Fruit fly (Drosophila melanogaster) whole organism, embryonic: ENCODE results near the gene Crz.
A peak's percentile ranks its signal among the peaks of the same experiment; 100 is the strongest.

Source experiments
- Abd-B ChIP-seq: fragments of 200-800 bp; sonication (Bioruptor generic); optimal IDR thresholded peaks from 2 replicates; lab custom pipeline; 2018; ENCODE audit warnings: missing biosample characterization, mild to moderate bottlenecking, missing genetic modification characterization, moderate library complexity
- CG10543 ChIP-seq: fragments of 200-800 bp; sonication (Bioruptor generic); optimal IDR thresholded peaks from 3 replicates; lab custom pipeline; 2017; ENCODE audit warnings: missing biosample characterization, mild to moderate bottlenecking, missing genetic modification characterization, moderate library complexity
- CG11456 ChIP-seq: fragments of 200-800 bp; sonication (Bioruptor generic); IDR thresholded peaks from 3 replicates; pipeline ENCODE4 v1.3.6; 2022; ENCODE audit warnings: missing biosample characterization, missing genetic modification characterization
- CG11504 ChIP-seq: fragments of 200-800 bp; sonication (Bioruptor generic); optimal IDR thresholded peaks from 3 replicates; lab custom pipeline; 2019; ENCODE audit warnings: missing biosample characterization, mild to moderate bottlenecking, missing genetic modification characterization, moderate library complexity
- CG11723 ChIP-seq: fragments of 200-800 bp; sonication (Bioruptor generic); optimal IDR thresholded peaks from 2 replicates; lab custom pipeline; 2017; ENCODE audit warnings: missing biosample characterization, mild to moderate bottlenecking, missing genetic modification characterization
- CG12071 ChIP-seq: fragments of 200-800 bp; sonication (Bioruptor generic); optimal IDR thresholded peaks from 3 replicates; lab custom pipeline; 2018; ENCODE audit warnings: missing biosample characterization, mild to moderate bottlenecking, missing genetic modification characterization
- CG12236 ChIP-seq: fragments of 200-800 bp; sonication (Bioruptor generic); optimal IDR thresholded peaks from 2 replicates; lab custom pipeline; 2016; ENCODE audit warnings: missing biosample characterization, missing genetic modification characterization
- CG12769 ChIP-seq: fragments of 200-800 bp; sonication (Bioruptor generic); optimal IDR thresholded peaks from 2 replicates; lab custom pipeline; 2019; ENCODE audit warnings: missing biosample characterization, mild to moderate bottlenecking, missing genetic modification characterization, moderate library complexity
- CG16815 ChIP-seq: fragments of 200-800 bp; sonication (Bioruptor generic); optimal IDR thresholded peaks from 3 replicates; lab custom pipeline; 2017; ENCODE audit warnings: missing biosample characterization, mild to moderate bottlenecking, missing genetic modification characterization
- CG17359 ChIP-seq: fragments of 200-800 bp; sonication (Bioruptor generic); optimal IDR thresholded peaks from 3 replicates; lab custom pipeline; 2018; ENCODE audit warnings: missing biosample characterization, mild to moderate bottlenecking, missing genetic modification characterization, moderate library complexity
- CG2199 ChIP-seq: fragments of 200-800 bp; sonication (Bioruptor generic); IDR thresholded peaks from 3 replicates; pipeline ENCODE4 v1.3.6; 2022; ENCODE audit warnings: missing biosample characterization, missing genetic modification characterization
- CG2889 ChIP-seq: fragments of 200-800 bp; sonication (Bioruptor generic); IDR thresholded peaks from 3 replicates; pipeline ENCODE4 v1.3.6; 2022; ENCODE audit warnings: missing biosample characterization, missing genetic modification characterization
- CG3163 ChIP-seq: fragments of 200-800 bp; sonication (Bioruptor generic); optimal IDR thresholded peaks from 3 replicates; lab custom pipeline; 2016; ENCODE audit warnings: missing biosample characterization, missing genetic modification characterization
- CG33213 ChIP-seq: fragments of 200-800 bp; sonication (Bioruptor generic); optimal IDR thresholded peaks from 3 replicates; lab custom pipeline; 2016; ENCODE audit warnings: missing biosample characterization, missing genetic modification characterization
- CG34376 ChIP-seq: fragments of 200-800 bp; sonication (Bioruptor generic); optimal IDR thresholded peaks from 2 replicates; lab custom pipeline; 2018; ENCODE audit warnings: missing biosample characterization, mild to moderate bottlenecking, missing genetic modification characterization
- CG4360 ChIP-seq: fragments of 200-800 bp; sonication (Bioruptor generic); IDR thresholded peaks from 2 replicates; pipeline ENCODE4 v1.3.6; 2022; ENCODE audit warnings: missing biosample characterization, missing genetic modification characterization
- CG4730 ChIP-seq: fragments of 200-800 bp; sonication (Bioruptor generic); IDR thresholded peaks from 2 replicates; pipeline ENCODE4 v1.3.6; 2022; ENCODE audit warnings: missing biosample characterization, missing genetic modification characterization
- CG6175 ChIP-seq: fragments of 200-800 bp; sonication (Bioruptor generic); IDR thresholded peaks from 3 replicates; pipeline ENCODE4 v1.3.6; 2022; ENCODE audit warnings: missing biosample characterization, missing genetic modification characterization
- CG6654 ChIP-seq: fragments of 200-800 bp; sonication (Bioruptor generic); optimal IDR thresholded peaks from 2 replicates; lab custom pipeline; 2017; ENCODE audit warnings: missing biosample characterization, mild to moderate bottlenecking, missing genetic modification characterization
- CG6689 ChIP-seq: fragments of 200-800 bp; sonication (Bioruptor generic); IDR thresholded peaks from 2 replicates; pipeline ENCODE4 v1.3.6; 2022; ENCODE audit warnings: missing biosample characterization, missing genetic modification characterization
- CG6765 ChIP-seq: fragments of 200-800 bp; sonication (Bioruptor generic); optimal IDR thresholded peaks from 3 replicates; lab custom pipeline; 2017; ENCODE audit warnings: missing biosample characterization, mild to moderate bottlenecking, missing genetic modification characterization
- CG6854 ChIP-seq: fragments of 200-800 bp; sonication (Bioruptor generic); optimal IDR thresholded peaks from 3 replicates; lab custom pipeline; 2017; ENCODE audit warnings: missing biosample characterization, mild to moderate bottlenecking, missing genetic modification characterization
- CG8281 ChIP-seq: fragments of 200-800 bp; sonication (Bioruptor generic); optimal IDR thresholded peaks from 2 replicates; lab custom pipeline; 2018; ENCODE audit warnings: missing biosample characterization, mild to moderate bottlenecking, missing genetic modification characterization, moderate library complexity
- D ChIP-seq, 2 experiments: fragments of 200-800 bp in 1 of 2; fragments of >200 bp in 1 of 2; sonication (Bioruptor generic) in 1 of 2; optimal IDR thresholded peaks; 2 replicates in 1 of 2; 3 replicates in 1 of 2; lab custom pipeline; 2017; ENCODE audit warnings: mild to moderate bottlenecking in 1 of 2, missing biosample characterization in 1 of 2, missing genetic modification characterization in 1 of 2, missing genetic modification reagents in 1 of 2
- H2.0 ChIP-seq: fragments of 200-800 bp; sonication (Bioruptor generic); IDR thresholded peaks from 2 replicates; pipeline ENCODE4 v1.3.6; 2022; ENCODE audit warnings: missing biosample characterization, missing genetic modification characterization
- Nf-YB ChIP-seq: fragments of 200-800 bp; sonication (Bioruptor generic); optimal IDR thresholded peaks from 3 replicates; lab custom pipeline; 2019; ENCODE audit warnings: missing biosample characterization, mild to moderate bottlenecking, missing genetic modification characterization, moderate library complexity
- Rx ChIP-seq: fragments of 200-800 bp; sonication (Bioruptor generic); IDR thresholded peaks from 2 replicates; pipeline ENCODE4 v1.3.6; 2022; ENCODE audit warnings: missing biosample characterization, missing genetic modification characterization
- abd-A ChIP-seq: fragments of 200-800 bp; sonication (Bioruptor generic); optimal IDR thresholded peaks from 3 replicates; lab custom pipeline; 2019; ENCODE audit warnings: missing biosample characterization, mild to moderate bottlenecking, missing genetic modification characterization, moderate library complexity
- ato ChIP-seq: fragments of 200-800 bp; sonication (Bioruptor generic); IDR thresholded peaks from 2 replicates; pipeline ENCODE4 v1.3.6; 2022; ENCODE audit warnings: missing biosample characterization, missing genetic modification characterization; ENCODE audit not compliant: partially characterized antibody
- cas ChIP-seq: fragments of 200-800 bp; sonication (Bioruptor generic); IDR thresholded peaks from 2 replicates; pipeline ENCODE4 v1.3.6; 2022; ENCODE audit warnings: missing biosample characterization, missing genetic modification characterization
- chinmo ChIP-seq: fragments of 200-800 bp; sonication (Bioruptor generic); IDR thresholded peaks from 4 replicates; pipeline ENCODE4 v1.3.6; 2022; ENCODE audit warnings: missing biosample characterization, missing genetic modification characterization; ENCODE audit not compliant: partially characterized antibody
- crol ChIP-seq: fragments of 200-800 bp; sonication (Bioruptor generic); IDR thresholded peaks from 2 replicates; pipeline ENCODE4 v1.3.6; 2022; ENCODE audit warnings: missing biosample characterization, missing genetic modification characterization
- dmrt11E ChIP-seq: fragments of 200-800 bp; sonication (Bioruptor generic); optimal IDR thresholded peaks from 3 replicates; lab custom pipeline; 2018; ENCODE audit warnings: missing biosample characterization, mild to moderate bottlenecking, missing genetic modification characterization, moderate library complexity
- eve ChIP-seq, 2 experiments: fragments of >200 bp; optimal IDR thresholded peaks; 2 replicates each; lab custom pipeline; 2017; ENCODE audit warnings: missing biosample characterization in 2 of 2, missing genetic modification characterization in 2 of 2
- kay ChIP-seq: fragments of 200-800 bp; sonication (Bioruptor generic); optimal IDR thresholded peaks from 2 replicates; lab custom pipeline; 2016; ENCODE audit warnings: missing biosample characterization, missing genetic modification characterization
- otp ChIP-seq: fragments of 200-800 bp; sonication (Bioruptor generic); IDR thresholded peaks from 3 replicates; pipeline ENCODE4, ENCODE4 v1.3.6; 2022; ENCODE audit warnings: missing biosample characterization, missing genetic modification characterization
- pita ChIP-seq: fragments of 200-800 bp; sonication (Bioruptor generic); optimal IDR thresholded peaks from 2 replicates; lab custom pipeline; 2017; ENCODE audit warnings: missing biosample characterization, mild to moderate bottlenecking, missing genetic modification characterization
- ranshi ChIP-seq: fragments of 200-800 bp; sonication (Bioruptor generic); IDR thresholded peaks from 2 replicates; pipeline ENCODE4 v1.3.6; 2022; ENCODE audit warnings: missing biosample characterization, missing genetic modification characterization
- ro ChIP-seq: fragments of 200-800 bp; sonication (Bioruptor generic); IDR thresholded peaks from 2 replicates; pipeline ENCODE4 v1.3.6; 2022; ENCODE audit warnings: missing biosample characterization, missing genetic modification characterization
- schlank ChIP-seq: fragments of 200-800 bp; sonication (Bioruptor generic); optimal IDR thresholded peaks from 2 replicates; lab custom pipeline; 2018; ENCODE audit warnings: missing biosample characterization, mild to moderate bottlenecking, missing genetic modification characterization
- sug ChIP-seq: fragments of 200-800 bp; optimal IDR thresholded peaks from 2 replicates; lab custom pipeline; 2019; ENCODE audit warnings: missing biosample characterization, mild to moderate bottlenecking, missing genetic modification characterization, moderate library complexity
- tna ChIP-seq: fragments of 200-800 bp; sonication (Bioruptor generic); IDR thresholded peaks from 2 replicates; pipeline ENCODE4 v1.3.6; 2022; ENCODE audit warnings: missing biosample characterization, missing genetic modification characterization; ENCODE audit not compliant: partially characterized antibody
- wdn ChIP-seq: fragments of 200-800 bp; sonication (Bioruptor generic); IDR thresholded peaks from 2 replicates; pipeline ENCODE4 v1.3.6; 2022; ENCODE audit warnings: missing biosample characterization, missing genetic modification characterization
- zen ChIP-seq: fragments of 200-800 bp; sonication (Bioruptor generic); optimal IDR thresholded peaks from 3 replicates; lab custom pipeline; 2018; ENCODE audit warnings: missing biosample characterization, mild to moderate bottlenecking, missing genetic modification characterization, moderate library complexity
- zfh1 ChIP-seq: fragments of 200-800 bp; sonication (Bioruptor generic); IDR thresholded peaks from 3 replicates; pipeline ENCODE4 v1.3.6; 2022; ENCODE audit warnings: missing biosample characterization, missing genetic modification characterization

The Crz gene

DNA sequence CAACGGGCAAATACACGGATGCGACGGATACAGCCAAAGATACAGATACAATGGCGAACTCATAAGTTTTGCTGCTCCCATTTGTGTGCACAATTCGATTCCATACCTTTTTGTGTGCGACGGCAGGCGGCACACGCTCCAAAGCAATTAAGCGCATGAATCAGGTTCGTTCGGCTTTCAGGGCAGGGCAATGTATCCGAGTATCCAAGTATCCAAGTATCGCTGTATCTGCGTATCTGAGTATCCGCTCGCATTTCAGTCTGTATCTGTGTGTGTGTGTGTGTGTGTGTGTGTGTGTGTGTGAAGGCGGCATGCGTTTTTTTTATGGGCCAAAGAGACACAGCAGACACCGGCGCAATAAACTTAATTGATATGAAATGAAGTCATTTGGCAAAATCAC is 48.5 kb downstream of the Crz start (continued):
- TF ChIP-seq chinmo (GFP tag; lab: Robert Waterston, UW) (0 out of 4 replicates have a peak, but pooled peaks have one; percentile 42), CG6765 (GFP tag; lab: Kevin White, UChicago) (no peak), CG4360 (peak; percentile 43; the same call in 1 of the 2 replicates), tna (GFP tag; lab: Robert Waterston, UW) (no peak), ro (no peak), CG10543 (GFP tag; lab: Kevin White, UChicago) (peak; percentile 1), CG11504 (tag; lab: Kevin White, UChicago) (peak; percentile 43), ranshi (GFP tag; lab: Robert Waterston, UW) (no peak), zfh1 (0 out of 3 replicates have a peak, but pooled peaks have one; percentile 6), dmrt11E (tag; lab: Kevin White, UChicago) (no peak), otp (GFP tag; lab: Robert Waterston, UW) (no peak), CG12071 (no peak), sug (tag; lab: Kevin White, UChicago) (no peak), cas (GFP tag; lab: Robert Waterston, UW) (no peak), CG6854 (GFP tag; lab: Kevin White, UChicago) (no peak), CG17359 (no peak), CG2889 (GFP tag; lab: Robert Waterston, UW) (no peak), schlank (tag; lab: Kevin White, UChicago) (no peak), eve (GFP tag; optimal IDR thresholded peaks at IDR 0.05; lab: Kevin White, UChicago) (no peak), CG12769 (tag; lab: Kevin White, UChicago) (peak; percentile 15), CG6689 (GFP tag; lab: Robert Waterston, UW) (no peak), D (optimal IDR thresholded peaks at IDR 0.05; lab: Kevin White, UChicago) (peak; percentile 32), D (GFP tag; optimal IDR thresholded peaks at IDR 0.05; lab: Kevin White, UChicago) (no peak), pita (GFP tag; lab: Kevin White, UChicago) (no peak)

DNA sequence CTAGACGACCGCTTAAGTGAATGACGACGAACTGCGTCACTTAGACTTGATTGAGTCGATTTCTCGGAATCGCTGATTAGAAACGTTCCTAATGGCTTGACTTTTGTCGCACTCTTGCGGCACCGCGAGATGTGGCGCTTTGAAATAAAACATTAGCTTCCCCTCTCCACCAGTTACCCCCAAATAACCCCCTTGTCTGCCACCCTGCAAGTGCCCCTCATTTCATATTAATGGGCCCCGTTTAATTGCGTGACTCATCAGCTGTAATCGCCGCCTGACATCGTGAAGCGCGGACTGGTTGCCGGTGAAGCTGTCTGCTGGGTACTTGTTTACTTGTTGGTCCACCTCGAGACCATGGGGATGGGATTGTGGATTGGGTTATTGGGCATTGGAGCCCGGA is 49.5 kb downstream of the Crz start:
- TF ChIP-seq CG6654 (GFP tag; lab: Kevin White, UChicago) = no peak
- no peak for TF ChIP-seq Rx (GFP tag; lab: Robert Waterston, UW)
- TF ChIP-seq CG12236 (GFP tag; lab: Kevin White, UChicago) = no peak
- peak; percentile 79 for TF ChIP-seq crol
- TF ChIP-seq CG6175 = peak; percentile 76; the same call in 1 of the 3 replicates
- TF ChIP-seq zen (tag; lab: Kevin White, UChicago) = no peak
- TF ChIP-seq abd-A (tag; lab: Kevin White, UChicago) = peak; percentile 58
- TF ChIP-seq Nf-YB (GFP tag; lab: Kevin White, UChicago) = no peak
- peak; percentile 28 for TF ChIP-seq CG11504 (tag; lab: Kevin White, UChicago)
- no peak for TF ChIP-seq CG4730 (GFP tag; lab: Robert Waterston, UW)
- no peak for TF ChIP-seq wdn (GFP tag; lab: Robert Waterston, UW)
- TF ChIP-seq CG8281 (tag; lab: Kevin White, UChicago) = no peak
- 0 out of 2 replicates have a peak, but pooled peaks have one; percentile 4 for TF ChIP-seq H2.0 (GFP tag; lab: Robert Waterston, UW)
- TF ChIP-seq CG16815 (GFP tag; lab: Kevin White, UChicago) = no peak
- 0 out of 4 replicates have a peak, but pooled peaks have one; percentile 28 for TF ChIP-seq chinmo (GFP tag; lab: Robert Waterston, UW)
- TF ChIP-seq otp (GFP tag; lab: Robert Waterston, UW) = no peak
- peak; percentile 71 for TF ChIP-seq sug (tag; lab: Kevin White, UChicago)
- TF ChIP-seq kay (GFP tag; lab: Kevin White, UChicago) = peak; percentile 51
- TF ChIP-seq CG2199 (GFP tag; lab: Robert Waterston, UW) = 0 out of 3 replicates have a peak, but pooled peaks have one; percentile 18
- peak; percentile 37 for TF ChIP-seq CG34376
- TF ChIP-seq CG3163 = no peak
- no peak for TF ChIP-seq CG33213 (GFP tag; lab: Kevin White, UChicago)
- no peak for TF ChIP-seq CG11723 (GFP tag; lab: Kevin White, UChicago)
- 0 out of 3 replicates have a peak, but pooled peaks have one; percentile 25 for TF ChIP-seq CG11456 (GFP tag; lab: Robert Waterston, UW)
- TF ChIP-seq ato = no peak
- peak; percentile 33 for TF ChIP-seq Abd-B (GFP tag; lab: Kevin White, UChicago)
